Fruit fly (Drosophila melanogaster) whole organism, wandering third instar larva: Measurements from ENCODE around the gene CG4101.

Experiments used
- Abd-B ChIP-seq: fragments of >200 bp; optimal IDR thresholded peaks from 2 replicates; lab custom pipeline; 2017; ENCODE audit warnings: missing biosample characterization, missing genetic modification characterization
- CG9705 ChIP-seq: fragments of 200-800 bp; sonication (Bioruptor generic); optimal IDR thresholded peaks from 2 replicates; lab custom pipeline; 2018; ENCODE audit warnings: missing biosample characterization, mild to moderate bottlenecking, missing genetic modification characterization
- CrebA ChIP-seq: fragments of 200-800 bp; sonication (Bioruptor generic); optimal IDR thresholded peaks from 2 replicates; lab custom pipeline; 2016; ENCODE audit warnings: missing biosample characterization, mild to moderate bottlenecking, missing genetic modification characterization, borderline replicate concordance
- Dfd ChIP-seq: fragments of >200 bp; optimal IDR thresholded peaks from 2 replicates; lab custom pipeline; 2017; ENCODE audit warnings: missing biosample characterization, missing genetic modification characterization
- Dif ChIP-seq: fragments of 200-275, 200-300 bp; sonication (Bioruptor generic); optimal IDR thresholded peaks from 2 replicates; lab custom pipeline; 2018; ENCODE audit warnings: missing biosample characterization, missing genetic modification characterization; ENCODE audit not compliant: partially characterized antibody
- GATAd ChIP-seq: sonication (Bioruptor generic); optimal IDR thresholded peaks from 2 replicates; lab custom pipeline; 2016; ENCODE audit warnings: missing biosample characterization, missing genetic modification characterization
- HLH106 ChIP-seq: fragments of 200-800 bp; optimal IDR thresholded peaks from 3 replicates; lab custom pipeline; 2019; ENCODE audit warnings: missing biosample characterization, mild to moderate bottlenecking, missing genetic modification characterization, moderate library complexity
- Hnf4 ChIP-seq: fragments of 200-800 bp; sonication (Bioruptor generic); optimal IDR thresholded peaks from 2 replicates; lab custom pipeline; 2016; ENCODE audit warnings: missing biosample characterization, mild to moderate bottlenecking, missing genetic modification characterization
- Hr78 ChIP-seq: fragments of >200 bp; optimal IDR thresholded peaks from 2 replicates; lab custom pipeline; 2017; ENCODE audit warnings: missing biosample characterization, missing genetic modification characterization
- Jra ChIP-seq: sonication (Bioruptor generic); optimal IDR thresholded peaks from 2 replicates; lab custom pipeline; 2016; ENCODE audit warnings: missing biosample characterization, missing genetic modification characterization
- Mio ChIP-seq: sonication (Bioruptor generic); optimal IDR thresholded peaks from 2 replicates; lab custom pipeline; 2016; ENCODE audit warnings: missing biosample characterization, missing genetic modification characterization
- N ChIP-seq: fragments of >200 bp; optimal IDR thresholded peaks from 2 replicates; lab custom pipeline; 2018; ENCODE audit warnings: missing biosample characterization, missing external identifiers, missing genetic modification characterization
- OdsH ChIP-seq: fragments of 200-800 bp; sonication (Bioruptor generic); optimal IDR thresholded peaks from 2 replicates; lab custom pipeline; 2016; ENCODE audit warnings: missing biosample characterization, mild to moderate bottlenecking, missing genetic modification characterization
- Rel ChIP-seq, 2 experiments: fragments of 200-800 bp; sonication (Bioruptor generic) in 1 of 2; optimal IDR thresholded peaks; 2 replicates in 1 of 2; 3 replicates in 1 of 2; lab custom pipeline; 2016 to 2019; ENCODE audit warnings: mild to moderate bottlenecking in 2 of 2, missing biosample characterization in 2 of 2, missing genetic modification characterization in 2 of 2, moderate library complexity in 1 of 2
- Sp1 ChIP-seq: fragments of 200-800 bp; sonication (Bioruptor generic); optimal IDR thresholded peaks from 3 replicates; lab custom pipeline; 2019; ENCODE audit warnings: missing biosample characterization, mild to moderate bottlenecking, missing genetic modification characterization, moderate library complexity
- Vsx2 ChIP-seq: fragments of 200-300, 225-300 bp; sonication (Bioruptor generic); optimal IDR thresholded peaks from 2 replicates; lab custom pipeline; 2018; ENCODE audit warnings: missing biosample characterization, missing genetic modification characterization; ENCODE audit not compliant: partially characterized antibody
- br ChIP-seq: fragments of 200-800 bp; sonication (Bioruptor generic); optimal IDR thresholded peaks from 2 replicates; lab custom pipeline; 2016; ENCODE audit warnings: missing biosample characterization, missing genetic modification characterization
- brk ChIP-seq: fragments of 200-800 bp; sonication (Bioruptor generic); optimal IDR thresholded peaks from 2 replicates; lab custom pipeline; 2016; ENCODE audit warnings: missing biosample characterization, mild to moderate bottlenecking, missing genetic modification characterization
- dl ChIP-seq, 2 experiments: fragments of 175-275, 200-275 bp in 1 of 2; fragments of 200-275 bp in 1 of 2; sonication (Bioruptor generic); optimal IDR thresholded peaks; lab custom pipeline; 2018; ENCODE audit warnings: mild to moderate bottlenecking in 2 of 2, missing biosample characterization in 2 of 2, missing genetic modification characterization in 2 of 2, moderate library complexity in 2 of 2; ENCODE audit not compliant: partially characterized antibody in 2 of 2, insufficient read depth in 1 of 2
- dmrt93B ChIP-seq: fragments of 200-800 bp; sonication (Bioruptor generic); optimal IDR thresholded peaks from 2 replicates; lab custom pipeline; 2018; ENCODE audit warnings: missing biosample characterization, mild to moderate bottlenecking, missing genetic modification characterization
- ey ChIP-seq: fragments of 200-800 bp; sonication (Bioruptor generic); optimal IDR thresholded peaks from 2 replicates; lab custom pipeline; 2016; ENCODE audit warnings: missing biosample characterization, missing genetic modification characterization
- foxo ChIP-seq, 2 experiments: fragments of 200-800 bp; sonication (Bioruptor generic); optimal IDR thresholded peaks; 2 replicates in 1 of 2; 3 replicates in 1 of 2; lab custom pipeline; 2016 to 2017; ENCODE audit warnings: missing biosample characterization in 2 of 2, missing genetic modification characterization in 2 of 2
- fru ChIP-seq: fragments of 200-800 bp; sonication (Bioruptor generic); optimal IDR thresholded peaks from 3 replicates; lab custom pipeline; 2016; ENCODE audit warnings: missing biosample characterization, mild to moderate bottlenecking, missing genetic modification characterization
- h ChIP-seq: fragments of 200-800 bp; sonication (Bioruptor generic); optimal IDR thresholded peaks from 3 replicates; lab custom pipeline; 2016; ENCODE audit warnings: missing biosample characterization, mild to moderate bottlenecking, missing genetic modification characterization
- jim ChIP-seq: fragments of 175-275, 200-325 bp; sonication (Bioruptor generic); optimal IDR thresholded peaks from 2 replicates; lab custom pipeline; 2016; ENCODE audit warnings: missing biosample characterization, mild to moderate bottlenecking, missing genetic modification characterization
- lola ChIP-seq: fragments of >200 bp; optimal IDR thresholded peaks from 2 replicates; lab custom pipeline; 2017; ENCODE audit warnings: missing biosample characterization, missing genetic modification characterization
- pan ChIP-seq: fragments of >200 bp; optimal IDR thresholded peaks from 2 replicates; lab custom pipeline; 2017
- psq ChIP-seq: fragments of 200-800 bp; sonication (Bioruptor generic); optimal IDR thresholded peaks from 3 replicates; lab custom pipeline; 2017; ENCODE audit warnings: missing biosample characterization, mild to moderate bottlenecking, missing genetic modification characterization, moderate library complexity
- rgr ChIP-seq: fragments of 200-800 bp; sonication (Bioruptor generic); optimal IDR thresholded peaks from 3 replicates; lab custom pipeline; 2016; ENCODE audit warnings: missing biosample characterization, mild to moderate bottlenecking, missing genetic modification characterization
- sage ChIP-seq: fragments of 200-800 bp; sonication (Bioruptor generic); optimal IDR thresholded peaks from 2 replicates; lab custom pipeline; 2016; ENCODE audit warnings: missing biosample characterization, mild to moderate bottlenecking, missing genetic modification characterization
- sv ChIP-seq: fragments of 200-800 bp; sonication (Bioruptor generic); optimal IDR thresholded peaks from 3 replicates; lab custom pipeline; 2016; ENCODE audit warnings: missing biosample characterization, missing genetic modification characterization
- usp ChIP-seq: fragments of >200 bp; optimal IDR thresholded peaks from 2 replicates; lab custom pipeline; 2017; ENCODE audit warnings: missing biosample characterization, missing genetic modification characterization

The CG4101 gene

DNA sequence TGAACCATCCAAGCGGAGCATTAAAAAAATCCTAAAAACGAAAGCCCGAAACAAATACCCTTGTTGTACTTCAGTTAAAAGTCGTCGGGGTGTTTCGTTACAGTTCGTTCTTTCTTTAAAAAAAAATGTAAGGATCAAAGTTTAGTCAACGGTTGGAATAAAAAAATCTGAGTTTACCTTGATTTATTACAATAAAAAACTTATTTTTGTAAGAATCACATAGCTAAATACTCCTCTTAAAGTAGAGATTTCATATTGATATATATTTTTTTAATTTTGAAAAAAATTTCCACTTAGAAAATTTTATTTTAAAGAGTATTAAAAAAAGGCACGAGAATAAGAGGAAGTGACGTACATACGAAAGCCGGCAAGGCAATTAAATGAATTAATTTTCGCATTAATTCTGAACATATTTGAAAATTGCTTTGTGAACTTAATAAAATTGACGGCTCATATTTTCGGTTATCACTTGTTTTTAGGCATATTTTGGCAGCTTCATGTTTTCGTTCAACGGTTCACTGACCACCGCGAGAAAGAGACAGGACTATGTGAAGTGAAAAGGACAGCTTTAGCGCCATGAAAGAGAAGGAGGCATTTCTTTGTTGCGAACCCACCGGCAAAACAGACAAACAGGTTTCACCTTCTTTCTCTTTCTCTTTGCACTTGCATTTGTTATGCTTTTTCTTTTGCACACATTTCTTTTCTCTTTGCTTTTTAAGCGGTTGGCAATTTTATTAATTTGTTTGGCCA, 26.5 kb downstream of the CG4101 start:
- peak; percentile 14 for TF ChIP-seq HLH106 (tag; lab: Kevin White, UChicago)
- TF ChIP-seq Dif = peak; percentile 11
- peak; percentile 29 for TF ChIP-seq fru (GFP tag; lab: Kevin White, UChicago)
- TF ChIP-seq rgr (GFP tag; lab: Kevin White, UChicago) = no peak
- TF ChIP-seq psq (GFP tag; lab: Kevin White, UChicago) = peak; percentile 78
- TF ChIP-seq Dfd (GFP tag; lab: Kevin White, UChicago) = no peak
- TF ChIP-seq foxo (GFP tag; optimal IDR thresholded peaks at IDR 0.05; lab: Kevin White, UChicago) = peak in 1 of 2 experiments; percentile 31
- peak; percentile 14 for TF ChIP-seq h (GFP tag; lab: Kevin White, UChicago)
- peak; percentile 2 for TF ChIP-seq Sp1 (GFP tag; lab: Kevin White, UChicago)

DNA sequence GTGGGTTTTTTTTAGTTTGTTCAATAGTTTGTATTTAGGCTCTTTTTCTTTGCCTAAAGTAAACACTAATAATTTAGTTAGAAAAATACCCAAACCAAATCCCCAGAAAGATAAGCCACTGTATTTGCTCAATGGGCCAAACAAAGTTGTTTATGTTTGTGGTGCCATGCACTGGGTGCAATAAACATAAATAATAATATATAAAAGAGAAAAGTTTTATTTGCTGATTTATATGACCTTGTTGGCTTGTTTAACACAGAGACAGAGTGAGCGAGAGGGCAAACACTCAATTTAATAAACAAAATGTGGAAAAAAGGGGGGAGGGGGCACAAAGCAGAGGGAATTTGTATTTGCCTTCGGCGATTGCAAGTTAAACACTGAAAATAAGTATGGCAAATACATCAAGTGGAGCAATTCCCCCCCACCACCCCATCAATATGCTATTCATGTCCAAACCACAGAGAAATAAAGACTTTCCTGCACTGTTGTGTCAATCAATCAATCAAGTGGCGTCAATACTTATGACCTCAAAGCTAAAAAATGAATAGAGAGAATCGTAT, 28.3 kb downstream of the CG4101 start:
- TF ChIP-seq CG9705 (GFP tag; lab: Kevin White, UChicago) (no peak), foxo (GFP tag; optimal IDR thresholded peaks at IDR 0.05; lab: Kevin White, UChicago) (peak in 1 of 2 experiments; percentile 11), ey (no peak), HLH106 (tag; lab: Kevin White, UChicago) (peak; percentile 0), lola (GFP tag; lab: Kevin White, UChicago) (no peak), CrebA (GFP tag; lab: Kevin White, UChicago) (no peak), h (GFP tag; lab: Kevin White, UChicago) (peak; percentile 4), Hr78 (GFP tag; lab: Kevin White, UChicago) (no peak), rgr (GFP tag; lab: Kevin White, UChicago) (peak; percentile 38), sage (GFP tag; lab: Kevin White, UChicago) (no peak), jim (GFP tag; lab: Kevin White, UChicago) (no peak), Vsx2 (no peak), Hnf4 (GFP tag; lab: Kevin White, UChicago) (no peak)

DNA sequence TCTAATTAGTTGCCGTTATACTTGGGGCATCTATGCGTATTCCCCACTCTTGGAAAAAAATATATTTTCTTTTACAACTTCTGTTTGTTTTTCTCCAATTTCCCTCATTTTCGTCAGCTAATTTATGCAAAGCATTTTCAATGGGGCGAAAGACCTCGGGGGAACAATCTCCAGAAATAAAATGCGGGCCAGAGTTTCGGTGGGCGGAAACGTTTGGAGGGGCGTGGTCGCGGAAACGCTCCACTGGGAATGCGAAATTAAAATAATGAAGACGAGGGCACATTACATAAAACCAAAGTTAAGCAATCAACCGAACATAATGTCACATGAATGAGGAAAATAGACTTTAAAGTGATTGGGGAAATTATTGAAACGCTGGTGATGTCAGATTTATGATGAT, 28.8 kb downstream of the CG4101 start:
- TF ChIP-seq N (no peak), GATAd (GFP tag; lab: Kevin White, UChicago) (no peak), psq (GFP tag; lab: Kevin White, UChicago) (no peak), Hnf4 (GFP tag; lab: Kevin White, UChicago) (no peak), sage (GFP tag; lab: Kevin White, UChicago) (no peak), OdsH (no peak), usp (GFP tag; lab: Kevin White, UChicago) (no peak), CG9705 (GFP tag; lab: Kevin White, UChicago) (no peak), brk (no peak), Sp1 (GFP tag; lab: Kevin White, UChicago) (no peak), rgr (GFP tag; lab: Kevin White, UChicago) (no peak), Mio (GFP tag; lab: Kevin White, UChicago) (no peak), br (GFP tag; lab: Kevin White, UChicago) (no peak), Abd-B (GFP tag; lab: Kevin White, UChicago) (no peak)

DNA sequence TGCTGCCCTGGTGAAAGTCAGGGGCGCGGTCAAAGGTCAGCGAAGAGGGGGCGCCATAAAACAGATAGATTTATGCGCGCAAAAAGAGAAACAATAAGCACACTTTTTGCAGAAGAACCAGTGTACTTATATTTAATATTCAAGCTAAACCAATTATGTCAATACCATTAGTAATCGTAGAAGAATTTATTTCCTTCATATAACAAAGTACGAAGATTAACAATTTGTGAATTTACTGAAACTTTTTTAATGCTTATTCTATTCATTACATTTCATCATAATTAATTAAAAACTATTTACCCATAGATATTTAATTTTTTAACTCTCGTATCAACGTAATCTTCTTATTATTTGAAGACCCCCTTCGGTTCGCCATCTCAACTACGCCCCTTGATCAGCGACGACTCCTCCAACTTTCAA, 29.8 kb downstream of the CG4101 start:
- TF ChIP-seq Hnf4 (GFP tag; lab: Kevin White, UChicago) = no peak
- peak in 1 of 2 experiments; percentile 68 for TF ChIP-seq foxo (GFP tag; optimal IDR thresholded peaks at IDR 0.05; lab: Kevin White, UChicago)
- peak; percentile 28 for TF ChIP-seq HLH106 (tag; lab: Kevin White, UChicago)
- no peak for TF ChIP-seq Dfd (GFP tag; lab: Kevin White, UChicago)
- peak; percentile 41 for TF ChIP-seq Sp1 (GFP tag; lab: Kevin White, UChicago)
- TF ChIP-seq OdsH = peak; percentile 49
- TF ChIP-seq jim (GFP tag; lab: Kevin White, UChicago) = no peak
- peak; percentile 8 for TF ChIP-seq br (GFP tag; lab: Kevin White, UChicago)
- no peak for TF ChIP-seq CG9705 (GFP tag; lab: Kevin White, UChicago)
- no peak for TF ChIP-seq brk
- TF ChIP-seq psq (GFP tag; lab: Kevin White, UChicago) = peak; percentile 36
- no peak for TF ChIP-seq dl (GFP tag; optimal IDR thresholded peaks at IDR 0.05; lab: Kevin White, UChicago; ENCODE audit: insufficient read depth in 1 of 2, partially characterized antibody in 2 of 2)
- no peak for TF ChIP-seq Rel (GFP tag; optimal IDR thresholded peaks at IDR 0.05; lab: Kevin White, UChicago)
- TF ChIP-seq Rel (tag; optimal IDR thresholded peaks at IDR 0.05; lab: Kevin White, UChicago) = no peak
- TF ChIP-seq Jra (GFP tag; lab: Kevin White, UChicago) = no peak
- no peak for TF ChIP-seq pan (lab: Kevin White, UChicago)
- peak; percentile 14 for TF ChIP-seq dmrt93B (GFP tag; lab: Kevin White, UChicago)
- TF ChIP-seq h (GFP tag; lab: Kevin White, UChicago) = peak; percentile 27
- peak; percentile 45 for TF ChIP-seq fru (GFP tag; lab: Kevin White, UChicago)
- peak; percentile 20 for TF ChIP-seq rgr (GFP tag; lab: Kevin White, UChicago)
- no peak for TF ChIP-seq usp (GFP tag; lab: Kevin White, UChicago)
- no peak for TF ChIP-seq Hr78 (GFP tag; lab: Kevin White, UChicago)
- TF ChIP-seq sv (GFP tag; lab: Kevin White, UChicago) = peak; percentile 10
- peak; percentile 20 for TF ChIP-seq ey
- TF ChIP-seq sage (GFP tag; lab: Kevin White, UChicago) = no peak
- no peak for TF ChIP-seq Vsx2
